Fruit fly (Drosophila melanogaster) whole organism, embryonic: ENCODE data around the gene CG34134.
A peak's percentile ranks its signal among the peaks of the same experiment; 100 is the strongest.

Source experiments
- Atf-2 ChIP-seq: fragments of 200-800 bp; sonication (Bioruptor generic); optimal IDR thresholded peaks from 2 replicates; lab custom pipeline; 2016; ENCODE audit warnings: missing biosample characterization, missing genetic modification characterization
- C15 ChIP-seq: fragments of 200-800 bp; sonication (Bioruptor generic); IDR thresholded peaks from 3 replicates; pipeline ENCODE4 v1.3.6; 2022; ENCODE audit warnings: missing biosample characterization, missing genetic modification characterization
- CG1024 ChIP-seq: fragments of 200-800 bp; sonication (Bioruptor generic); IDR thresholded peaks from 2 replicates; pipeline ENCODE4 v1.3.6; 2022; ENCODE audit warnings: missing biosample characterization, missing genetic modification characterization
- CG11560 ChIP-seq: fragments of 200-800 bp; sonication (Bioruptor generic); IDR thresholded peaks from 3 replicates; pipeline ENCODE4 v1.3.6; 2022; ENCODE audit warnings: missing biosample characterization, missing genetic modification characterization
- CG12071 ChIP-seq: fragments of 200-800 bp; sonication (Bioruptor generic); optimal IDR thresholded peaks from 3 replicates; lab custom pipeline; 2018; ENCODE audit warnings: missing biosample characterization, mild to moderate bottlenecking, missing genetic modification characterization
- CG1233 ChIP-seq: fragments of 200-800 bp; sonication (Bioruptor generic); optimal IDR thresholded peaks from 4 replicates; lab custom pipeline; 2018; ENCODE audit warnings: missing biosample characterization, mild to moderate bottlenecking, missing genetic modification characterization
- CG13287 ChIP-seq: fragments of 200-800 bp; sonication (Bioruptor generic); IDR thresholded peaks from 2 replicates; pipeline ENCODE4 v1.3.6; 2022; ENCODE audit warnings: missing biosample characterization, missing genetic modification characterization; ENCODE audit not compliant: partially characterized antibody
- CG13894 ChIP-seq: fragments of 200-800 bp; sonication (Bioruptor generic); optimal IDR thresholded peaks from 3 replicates; lab custom pipeline; 2018; ENCODE audit warnings: missing biosample characterization, mild to moderate bottlenecking, missing genetic modification characterization, moderate library complexity
- CG14441 ChIP-seq: fragments of 200-800 bp; sonication (Bioruptor generic); IDR thresholded peaks from 2 replicates; pipeline ENCODE4 v1.3.6; 2022; ENCODE audit warnings: missing biosample characterization, missing genetic modification characterization
- CG14965 ChIP-seq: fragments of 200-800 bp; sonication (Bioruptor generic); optimal IDR thresholded peaks from 2 replicates; lab custom pipeline; 2016; ENCODE audit warnings: missing biosample characterization, missing genetic modification characterization, borderline replicate concordance
- CG1647 ChIP-seq: fragments of 200-800 bp; sonication (Bioruptor generic); optimal IDR thresholded peaks from 3 replicates; lab custom pipeline; 2016; ENCODE audit warnings: missing biosample characterization, missing genetic modification characterization
- CG16815 ChIP-seq: fragments of 200-800 bp; sonication (Bioruptor generic); optimal IDR thresholded peaks from 3 replicates; lab custom pipeline; 2017; ENCODE audit warnings: missing biosample characterization, mild to moderate bottlenecking, missing genetic modification characterization
- CG17612 ChIP-seq: fragments of 200-800 bp; sonication (Bioruptor generic); IDR thresholded peaks from 2 replicates; pipeline ENCODE4 v1.3.6; 2022; ENCODE audit warnings: missing biosample characterization, missing genetic modification characterization
- CG2129 ChIP-seq: fragments of 200-800 bp; sonication (Bioruptor generic); IDR thresholded peaks from 2 replicates; pipeline ENCODE4 v1.3.6; 2022; ENCODE audit warnings: missing biosample characterization, missing genetic modification characterization; ENCODE audit not compliant: partially characterized antibody
- CG30403 ChIP-seq: fragments of 200-800 bp; sonication (Bioruptor generic); optimal IDR thresholded peaks from 3 replicates; lab custom pipeline; 2016; ENCODE audit warnings: missing biosample characterization, missing genetic modification characterization
- CG3726 ChIP-seq: fragments of 200-800 bp; sonication (Bioruptor generic); IDR thresholded peaks from 3 replicates; pipeline ENCODE4, ENCODE4 v1.3.6; 2022; ENCODE audit warnings: missing biosample characterization, missing genetic modification characterization
- CG3838 ChIP-seq: fragments of 200-800 bp; sonication (Bioruptor generic); optimal IDR thresholded peaks from 3 replicates; lab custom pipeline; 2016; ENCODE audit warnings: missing biosample characterization, missing genetic modification characterization
- CG43689 ChIP-seq: fragments of 200-800 bp; sonication (Bioruptor generic); IDR thresholded peaks from 2 replicates; pipeline ENCODE4 v1.3.6; 2022; ENCODE audit warnings: missing biosample characterization, missing genetic modification characterization
- CG4820 ChIP-seq: fragments of 200-800 bp; sonication (Bioruptor generic); optimal IDR thresholded peaks from 3 replicates; lab custom pipeline; 2016; ENCODE audit warnings: missing biosample characterization, missing genetic modification characterization
- CG7839 ChIP-seq: fragments of 200-800 bp; sonication (Bioruptor generic); optimal IDR thresholded peaks from 3 replicates; lab custom pipeline; 2018; ENCODE audit warnings: missing biosample characterization, mild to moderate bottlenecking, missing genetic modification characterization, moderate library complexity
- CG7928 ChIP-seq: fragments of 200-800 bp; sonication (Bioruptor generic); optimal IDR thresholded peaks from 2 replicates; lab custom pipeline; 2017; ENCODE audit warnings: missing biosample characterization, mild to moderate bottlenecking, missing genetic modification characterization
- CG7963 ChIP-seq: fragments of 200-800 bp; sonication (Bioruptor generic); IDR thresholded peaks from 3 replicates; pipeline ENCODE4 v1.3.6; 2022; ENCODE audit warnings: missing biosample characterization, missing genetic modification characterization; ENCODE audit not compliant: partially characterized antibody
- CG8089 ChIP-seq: fragments of 200-800 bp; sonication (Bioruptor generic); optimal IDR thresholded peaks from 3 replicates; lab custom pipeline; 2016; ENCODE audit warnings: missing biosample characterization, missing genetic modification characterization
- CG8388 ChIP-seq: fragments of 200-800 bp; sonication (Bioruptor generic); optimal IDR thresholded peaks from 2 replicates; lab custom pipeline; 2019; ENCODE audit warnings: missing biosample characterization, mild to moderate bottlenecking, missing genetic modification characterization, moderate library complexity
- CG9876 ChIP-seq: fragments of 200-800 bp; sonication (Bioruptor generic); optimal IDR thresholded peaks from 2 replicates; lab custom pipeline; 2016; ENCODE audit warnings: missing biosample characterization, missing genetic modification characterization
- E2f1 ChIP-seq: fragments of 200-800 bp; sonication (Bioruptor generic); IDR thresholded peaks from 2 replicates; pipeline ENCODE4 v1.3.6; 2022; ENCODE audit warnings: missing biosample characterization, missing genetic modification characterization
- GATAe ChIP-seq: fragments of 200-800 bp; sonication (Bioruptor generic); conservative IDR thresholded peaks from 2 replicates; pipeline ENCODE4 v1.3.6; 2022; ENCODE audit warnings: missing biosample characterization, missing genetic modification characterization
- H2.0 ChIP-seq: fragments of 200-800 bp; sonication (Bioruptor generic); IDR thresholded peaks from 2 replicates; pipeline ENCODE4 v1.3.6; 2022; ENCODE audit warnings: missing biosample characterization, missing genetic modification characterization
- Hmr ChIP-seq: fragments of 200-800 bp; sonication (Bioruptor generic); optimal IDR thresholded peaks from 3 replicates; lab custom pipeline; 2017; ENCODE audit warnings: mild to moderate bottlenecking, missing biosample characterization, missing genetic modification reagents, missing genetic modification characterization
- Lpt ChIP-seq: fragments of >200 bp; optimal IDR thresholded peaks from 2 replicates; lab custom pipeline; 2018; ENCODE audit warnings: missing biosample characterization, missing genetic modification characterization
- Nf-YC ChIP-seq: fragments of 200-800 bp; optimal IDR thresholded peaks from 3 replicates; lab custom pipeline; 2019; ENCODE audit warnings: missing biosample characterization, mild to moderate bottlenecking, missing genetic modification characterization, moderate library complexity
- NfI ChIP-seq: fragments of 200-800 bp; sonication (Bioruptor generic); optimal IDR thresholded peaks from 3 replicates; lab custom pipeline; 2018; ENCODE audit warnings: missing biosample characterization, mild to moderate bottlenecking, missing genetic modification characterization, moderate library complexity
- Six4 ChIP-seq: fragments of 200-800 bp; sonication (Bioruptor generic); optimal IDR thresholded peaks from 2 replicates; lab custom pipeline; 2016; ENCODE audit warnings: missing biosample characterization, missing genetic modification characterization
- Sry-δ ChIP-seq: fragments of 200-800 bp; sonication (Bioruptor generic); optimal IDR thresholded peaks from 2 replicates; lab custom pipeline; 2016; ENCODE audit warnings: missing biosample characterization, missing genetic modification characterization
- Trl ChIP-seq, 3 experiments: fragments of >200 bp in 2 of 3; fragments of 200-800 bp in 1 of 3; sonication (Bioruptor generic) in 1 of 3; optimal IDR thresholded peaks; 2 replicates in 1 of 3; 3 replicates in 2 of 3; lab custom pipeline; 2016 to 2017; ENCODE audit warnings: missing biosample characterization in 1 of 3, missing genetic modification characterization in 1 of 3
- bigmax ChIP-seq: fragments of 200-800 bp; sonication (Bioruptor generic); optimal IDR thresholded peaks from 2 replicates; lab custom pipeline; 2018; ENCODE audit warnings: missing biosample characterization, mild to moderate bottlenecking, missing genetic modification characterization
- btn ChIP-seq: fragments of 200-800 bp; sonication (Bioruptor generic); optimal IDR thresholded peaks from 2 replicates; lab custom pipeline; 2016; ENCODE audit warnings: missing biosample characterization, missing genetic modification characterization
- eyg ChIP-seq: fragments of 200-800 bp; sonication (Bioruptor generic); optimal IDR thresholded peaks from 3 replicates; lab custom pipeline; 2016; ENCODE audit warnings: missing biosample characterization, missing genetic modification characterization
- fu2 ChIP-seq: fragments of 200-800 bp; sonication (Bioruptor generic); optimal IDR thresholded peaks from 2 replicates; lab custom pipeline; 2016; ENCODE audit warnings: missing biosample characterization, missing genetic modification characterization
- kah ChIP-seq: fragments of 200-800 bp; sonication (Bioruptor generic); optimal IDR thresholded peaks from 2 replicates; lab custom pipeline; 2018; ENCODE audit warnings: missing biosample characterization, mild to moderate bottlenecking, missing genetic modification characterization
- lbe ChIP-seq: fragments of 200-800 bp; sonication (Bioruptor generic); optimal IDR thresholded peaks from 2 replicates; lab custom pipeline; 2016; ENCODE audit warnings: missing biosample characterization, mild to moderate bottlenecking, missing genetic modification characterization
- maf-S ChIP-seq: fragments of 200-800 bp; sonication (Bioruptor generic); optimal IDR thresholded peaks from 2 replicates; lab custom pipeline; 2016; ENCODE audit warnings: missing biosample characterization, missing genetic modification characterization
- mld ChIP-seq: fragments of 200-800 bp; sonication (Bioruptor generic); IDR thresholded peaks from 3 replicates; pipeline ENCODE4 v1.3.6; 2022; ENCODE audit warnings: missing biosample characterization, missing genetic modification characterization; ENCODE audit not compliant: partially characterized antibody
- nerfin-1 ChIP-seq: fragments of 200-800 bp; sonication (Bioruptor generic); optimal IDR thresholded peaks from 3 replicates; lab custom pipeline; 2019; ENCODE audit warnings: missing biosample characterization, mild to moderate bottlenecking, missing genetic modification characterization, moderate library complexity
- pho ChIP-seq: fragments of 200-800 bp; sonication (Bioruptor generic); optimal IDR thresholded peaks from 2 replicates; lab custom pipeline; 2016; ENCODE audit warnings: missing biosample characterization, missing genetic modification characterization
- prd ChIP-seq, 3 experiments: fragments of >200 bp in 2 of 3; fragments of 200-800 bp in 1 of 3; sonication (Bioruptor generic) in 1 of 3; optimal IDR thresholded peaks in 2 of 3; IDR thresholded peaks in 1 of 3; 2 replicates in 2 of 3; 3 replicates in 1 of 3; pipeline versions ENCODE4 v1.3.6 to Lab custom; 2017 to 2022; ENCODE audit warnings: missing biosample characterization in 1 of 3, missing genetic modification characterization in 1 of 3
- scrt ChIP-seq: fragments of 200-800 bp; sonication (Bioruptor generic); optimal IDR thresholded peaks from 2 replicates; lab custom pipeline; 2018; ENCODE audit warnings: missing biosample characterization, mild to moderate bottlenecking, missing genetic modification characterization, moderate library complexity
- sens ChIP-seq: fragments of 200-800 bp; sonication (Bioruptor generic); peaks from one replicate; lab custom pipeline; 2016; ENCODE audit warnings: missing biosample characterization, missing genetic modification characterization
- tap ChIP-seq: fragments of 200-800 bp; optimal IDR thresholded peaks from 3 replicates; lab custom pipeline; 2019; ENCODE audit warnings: missing biosample characterization, mild to moderate bottlenecking, missing genetic modification characterization, moderate library complexity

Gene CG34134

dm6 chr2L:8164219-8164618, 26.4 kb downstream of the CG34134 start (continued):
- TF ChIP-seq eyg (GFP tag; lab: Kevin White, UChicago), result peak; percentile 61
- no peak for TF ChIP-seq mld
- peak; percentile 65 for TF ChIP-seq CG7839 (tag; lab: Kevin White, UChicago)
- no peak for TF ChIP-seq pho
- peak; percentile 78 for TF ChIP-seq CG1647 (GFP tag; lab: Kevin White, UChicago)
- peak; percentile 39 for TF ChIP-seq bigmax (GFP tag; lab: Kevin White, UChicago)
- peak; percentile 23 for TF ChIP-seq Nf-YC (tag; lab: Kevin White, UChicago)
- peak; percentile 66 for TF ChIP-seq scrt (GFP tag; lab: Kevin White, UChicago)
- peak; percentile 51 for TF ChIP-seq btn
- peak; percentile 65 for TF ChIP-seq Atf-2
- peak; percentile 71 for TF ChIP-seq CG3838 (GFP tag; lab: Kevin White, UChicago)
- TF ChIP-seq H2.0 (GFP tag; lab: Robert Waterston, UW), result peak; percentile 40
- TF ChIP-seq Sry-δ (GFP tag; lab: Kevin White, UChicago), result peak; percentile 31
- TF ChIP-seq CG9876 (GFP tag; lab: Kevin White, UChicago), result peak; percentile 34
- peak; percentile 40 for TF ChIP-seq CG16815 (GFP tag; lab: Kevin White, UChicago)
- peak; percentile 78 for TF ChIP-seq nerfin-1 (tag; lab: Kevin White, UChicago)
- peak; percentile 69 for TF ChIP-seq CG8388 (GFP tag; lab: Kevin White, UChicago)
- peak; percentile 64 for TF ChIP-seq CG14965
- TF ChIP-seq C15 (GFP tag; lab: Robert Waterston, UW), result 0 out of 3 replicates have a peak, but pooled peaks have one; percentile 37
- peak; percentile 88 for TF ChIP-seq CG12071
- TF ChIP-seq E2f1 (GFP tag; lab: Robert Waterston, UW), result peak; percentile 56; the same call in 1 of the 2 replicates
- no peak for TF ChIP-seq Lpt (GFP tag; lab: Kevin White, UChicago)
- peak; percentile 68 for TF ChIP-seq lbe (GFP tag; lab: Kevin White, UChicago)
- TF ChIP-seq NfI (GFP tag; lab: Kevin White, UChicago), result peak; percentile 32
- TF ChIP-seq GATAe, result no peak
- peak; percentile 20; the same call in 1 of the 2 replicates for TF ChIP-seq CG14441 (GFP tag; lab: Robert Waterston, UW)
- TF ChIP-seq CG17612 (GFP tag; lab: Robert Waterston, UW), result 0 out of 2 replicates have a peak, but pooled peaks have one; percentile 27
- TF ChIP-seq CG2129, result no peak
- no peak for TF ChIP-seq fu2 (GFP tag; lab: Kevin White, UChicago)
- peak; percentile 63 for TF ChIP-seq maf-S (GFP tag; lab: Kevin White, UChicago)
- TF ChIP-seq prd (optimal IDR thresholded peaks at IDR 0.05; lab: Kevin White, UChicago), result no peak
- 0 out of 3 replicates have a peak, but pooled peaks have one; percentile 38 for TF ChIP-seq prd (GFP tag; IDR thresholded peaks at IDR 0.05; lab: Robert Waterston, UW)
- peak; percentile 11 for TF ChIP-seq CG30403 (GFP tag; lab: Kevin White, UChicago)
- peak; percentile 81 for TF ChIP-seq Hmr (GFP tag; lab: Kevin White, UChicago)
- peak; percentile 99 for TF ChIP-seq sens (GFP tag; lab: Kevin White, UChicago)
- TF ChIP-seq tap (tag; lab: Kevin White, UChicago), result peak; percentile 78
- no peak for TF ChIP-seq CG7928
- TF ChIP-seq kah (GFP tag; lab: Kevin White, UChicago), result peak; percentile 75
- TF ChIP-seq CG13894 (tag; lab: Kevin White, UChicago), result no peak
- no peak for TF ChIP-seq CG11560 (tag; lab: Robert Waterston, UW)
- TF ChIP-seq CG1233 (GFP tag; lab: Kevin White, UChicago), result peak; percentile 90
- peak; percentile 76; the same call in 1 of the 2 replicates for TF ChIP-seq CG1024 (GFP tag; lab: Robert Waterston, UW)
- TF ChIP-seq CG4820, result peak; percentile 71
- TF ChIP-seq Trl (optimal IDR thresholded peaks at IDR 0.05; lab: Kevin White, UChicago), result no peak
- TF ChIP-seq Trl (GFP tag; optimal IDR thresholded peaks at IDR 0.05; lab: Kevin White, UChicago), result peak; percentile 80
- peak; percentile 76 for TF ChIP-seq Six4
- TF ChIP-seq CG13287 (GFP tag; lab: Robert Waterston, UW), result no peak
- peak; percentile 77 for TF ChIP-seq CG8089 (GFP tag; lab: Kevin White, UChicago)
- peak; percentile 41; the same call in 1 of the 2 replicates for TF ChIP-seq CG43689
- 0 out of 3 replicates have a peak, but pooled peaks have one; percentile 31 for TF ChIP-seq CG3726 (GFP tag; lab: Robert Waterston, UW)
- TF ChIP-seq CG7963 (GFP tag; lab: Robert Waterston, UW), result no peak
